Fruit fly (Drosophila melanogaster) whole organism, embryonic: ENCODE results near the gene CG33268.
A peak's percentile ranks its signal among the peaks of the same experiment; 100 is the strongest.

ENCODE experiments used
- CG10959 ChIP-seq: fragments of 200-800 bp; sonication (Bioruptor generic); IDR thresholded peaks from 2 replicates; pipeline ENCODE4 v1.3.6; 2022; ENCODE audit warnings: missing biosample characterization, missing genetic modification characterization
- CG11247 ChIP-seq: fragments of 200-800 bp; sonication (Bioruptor generic); IDR thresholded peaks from 2 replicates; pipeline ENCODE4 v1.3.6; 2022; ENCODE audit warnings: missing biosample characterization, missing genetic modification characterization
- CG11560 ChIP-seq: fragments of 200-800 bp; sonication (Bioruptor generic); IDR thresholded peaks from 3 replicates; pipeline ENCODE4 v1.3.6; 2022; ENCODE audit warnings: missing biosample characterization, missing genetic modification characterization
- CG12299 ChIP-seq: fragments of 200-800 bp; sonication (Bioruptor generic); optimal IDR thresholded peaks from 2 replicates; lab custom pipeline; 2018; ENCODE audit warnings: missing biosample characterization, mild to moderate bottlenecking, missing genetic modification characterization
- CG1233 ChIP-seq: fragments of 200-800 bp; sonication (Bioruptor generic); optimal IDR thresholded peaks from 4 replicates; lab custom pipeline; 2018; ENCODE audit warnings: missing biosample characterization, mild to moderate bottlenecking, missing genetic modification characterization
- CG13123 ChIP-seq: fragments of 200-800 bp; sonication (Bioruptor generic); optimal IDR thresholded peaks from 2 replicates; lab custom pipeline; 2016; ENCODE audit warnings: missing biosample characterization, missing genetic modification characterization
- CG15073 ChIP-seq: fragments of 200-800 bp; sonication (Bioruptor generic); optimal IDR thresholded peaks from 2 replicates; lab custom pipeline; 2016; ENCODE audit warnings: missing biosample characterization, missing genetic modification characterization
- CG16863 ChIP-seq: fragments of 200-800 bp; sonication (Bioruptor generic); optimal IDR thresholded peaks from 3 replicates; lab custom pipeline; 2016; ENCODE audit warnings: missing biosample characterization, missing genetic modification characterization
- CG31365 ChIP-seq: fragments of 200-800 bp; sonication (Bioruptor generic); optimal IDR thresholded peaks from 2 replicates; lab custom pipeline; 2018; ENCODE audit warnings: missing biosample characterization, mild to moderate bottlenecking, missing genetic modification characterization
- CG3281 ChIP-seq: fragments of 200-800 bp; sonication (Bioruptor generic); optimal IDR thresholded peaks from 3 replicates; lab custom pipeline; 2017; ENCODE audit warnings: missing biosample characterization, mild to moderate bottlenecking, missing genetic modification characterization
- CG4328 ChIP-seq: fragments of 200-800 bp; sonication (Bioruptor generic); optimal IDR thresholded peaks from 3 replicates; lab custom pipeline; 2017; ENCODE audit warnings: missing biosample characterization, missing genetic modification reagents, missing genetic modification characterization
- CG6689 ChIP-seq: fragments of 200-800 bp; sonication (Bioruptor generic); IDR thresholded peaks from 2 replicates; pipeline ENCODE4 v1.3.6; 2022; ENCODE audit warnings: missing biosample characterization, missing genetic modification characterization
- CG7928 ChIP-seq: fragments of 200-800 bp; sonication (Bioruptor generic); optimal IDR thresholded peaks from 2 replicates; lab custom pipeline; 2017; ENCODE audit warnings: missing biosample characterization, mild to moderate bottlenecking, missing genetic modification characterization
- CG8281 ChIP-seq: fragments of 200-800 bp; sonication (Bioruptor generic); optimal IDR thresholded peaks from 2 replicates; lab custom pipeline; 2018; ENCODE audit warnings: missing biosample characterization, mild to moderate bottlenecking, missing genetic modification characterization, moderate library complexity
- CG9609 ChIP-seq: fragments of 200-800 bp; sonication (Bioruptor generic); optimal IDR thresholded peaks from 3 replicates; lab custom pipeline; 2016; ENCODE audit warnings: missing biosample characterization, missing genetic modification characterization
- CG9932 ChIP-seq: fragments of 200-800 bp; sonication (Bioruptor generic); IDR thresholded peaks from 2 replicates; pipeline ENCODE4 v1.3.6; 2022; ENCODE audit warnings: missing biosample characterization, missing genetic modification characterization
- CTCF ChIP-seq: fragments of 200-800 bp; sonication (Bioruptor generic); optimal IDR thresholded peaks from 2 replicates; lab custom pipeline; 2017; ENCODE audit warnings: missing biosample characterization, mild to moderate bottlenecking, missing genetic modification characterization, moderate library complexity
- CrebB ChIP-seq: fragments of 200-800 bp; sonication (Bioruptor generic); optimal IDR thresholded peaks from 3 replicates; lab custom pipeline; 2018; ENCODE audit warnings: missing biosample characterization, mild to moderate bottlenecking, missing genetic modification characterization
- Dad ChIP-seq: fragments of 200-800 bp; sonication (Bioruptor generic); optimal IDR thresholded peaks from 3 replicates; lab custom pipeline; 2016; ENCODE audit warnings: missing biosample characterization, missing genetic modification characterization
- Dll ChIP-seq: fragments of 200-800 bp; sonication (Bioruptor generic); IDR thresholded peaks from 4 replicates; pipeline ENCODE4 v1.3.6; 2022; ENCODE audit warnings: missing biosample characterization, missing genetic modification characterization; ENCODE audit not compliant: partially characterized antibody
- Dp ChIP-seq: fragments of 200-800 bp; sonication (Bioruptor generic); optimal IDR thresholded peaks from 2 replicates; lab custom pipeline; 2018; ENCODE audit warnings: missing biosample characterization, mild to moderate bottlenecking, missing genetic modification characterization, moderate library complexity
- Fer1 ChIP-seq: fragments of 200-800 bp; sonication (Bioruptor generic); optimal IDR thresholded peaks from 2 replicates; lab custom pipeline; 2017; ENCODE audit warnings: missing biosample characterization, mild to moderate bottlenecking, missing genetic modification characterization
- H15 ChIP-seq: fragments of 200-800 bp; sonication (Bioruptor generic); IDR thresholded peaks from 3 replicates; pipeline ENCODE4 v1.3.6; 2022; ENCODE audit warnings: missing biosample characterization, missing genetic modification characterization
- HLH54F ChIP-seq: fragments of 200-800 bp; sonication (Bioruptor generic); optimal IDR thresholded peaks from 3 replicates; lab custom pipeline; 2016; ENCODE audit warnings: missing biosample characterization, missing genetic modification characterization
- Hey ChIP-seq: fragments of 200-800 bp; sonication (Bioruptor generic); optimal IDR thresholded peaks from 3 replicates; lab custom pipeline; 2018; ENCODE audit warnings: missing biosample characterization, mild to moderate bottlenecking, missing genetic modification characterization
- Hsf ChIP-seq: fragments of 200-800 bp; sonication (Bioruptor generic); optimal IDR thresholded peaks from 3 replicates; lab custom pipeline; 2016; ENCODE audit warnings: missing biosample characterization, missing genetic modification characterization
- Max ChIP-seq: fragments of 200-800 bp; sonication (Bioruptor generic); optimal IDR thresholded peaks from 2 replicates; lab custom pipeline; 2016; ENCODE audit warnings: missing biosample characterization, mild to moderate bottlenecking, missing genetic modification characterization
- Mrtf ChIP-seq: fragments of 200-800 bp; sonication (Bioruptor generic); IDR thresholded peaks from 3 replicates; pipeline ENCODE4 v1.3.6; 2022; ENCODE audit warnings: missing biosample characterization, missing genetic modification characterization
- NfI ChIP-seq: fragments of 200-800 bp; sonication (Bioruptor generic); optimal IDR thresholded peaks from 3 replicates; lab custom pipeline; 2018; ENCODE audit warnings: missing biosample characterization, mild to moderate bottlenecking, missing genetic modification characterization, moderate library complexity
- Sox100B ChIP-seq: fragments of 200-800 bp; sonication (Bioruptor generic); optimal IDR thresholded peaks from 3 replicates; lab custom pipeline; 2018; ENCODE audit warnings: missing biosample characterization, mild to moderate bottlenecking, missing genetic modification characterization
- Spps ChIP-seq: fragments of 200-800 bp; sonication (Bioruptor generic); optimal IDR thresholded peaks from 2 replicates; lab custom pipeline; 2018; ENCODE audit warnings: missing biosample characterization, mild to moderate bottlenecking, missing genetic modification characterization
- Sry-δ ChIP-seq: fragments of 200-800 bp; sonication (Bioruptor generic); optimal IDR thresholded peaks from 2 replicates; lab custom pipeline; 2016; ENCODE audit warnings: missing biosample characterization, missing genetic modification characterization
- Taf1 ChIP-seq: fragments of 200-800 bp; sonication (Bioruptor generic); IDR thresholded peaks from 2 replicates; pipeline ENCODE4 v1.3.6; 2022; ENCODE audit warnings: missing biosample characterization, missing genetic modification characterization
- YL-1 ChIP-seq: fragments of 200-800 bp; sonication (Bioruptor generic); optimal IDR thresholded peaks from 3 replicates; lab custom pipeline; 2017; ENCODE audit warnings: missing biosample characterization, mild to moderate bottlenecking, missing genetic modification characterization
- dati ChIP-seq: fragments of 200-800 bp; sonication (Bioruptor generic); IDR thresholded peaks from 2 replicates; pipeline ENCODE4 v1.3.6; 2022; ENCODE audit warnings: missing biosample characterization, missing genetic modification characterization
- disco-r ChIP-seq: fragments of 200-800 bp; sonication (Bioruptor generic); optimal IDR thresholded peaks from 2 replicates; lab custom pipeline; 2016; ENCODE audit warnings: missing biosample characterization, missing genetic modification characterization
- eve ChIP-seq, 2 experiments: fragments of >200 bp; optimal IDR thresholded peaks; 2 replicates each; lab custom pipeline; 2017; ENCODE audit warnings: missing biosample characterization in 2 of 2, missing genetic modification characterization in 2 of 2
- ewg ChIP-seq: fragments of 200-800 bp; sonication (Bioruptor generic); optimal IDR thresholded peaks from 3 replicates; lab custom pipeline; 2017; ENCODE audit warnings: mild to moderate bottlenecking, missing biosample characterization, missing genetic modification reagents, missing genetic modification characterization
- gfzf ChIP-seq: fragments of 200-800 bp; sonication (Bioruptor generic); optimal IDR thresholded peaks from 2 replicates; lab custom pipeline; 2016; ENCODE audit warnings: missing biosample characterization, mild to moderate bottlenecking, missing genetic modification characterization, moderate library complexity
- ham ChIP-seq: fragments of 200-800 bp; sonication (Bioruptor generic); IDR thresholded peaks from 2 replicates; pipeline ENCODE4 v1.3.6; 2022; ENCODE audit warnings: missing biosample characterization, missing genetic modification characterization
- hkb ChIP-seq, 2 experiments: fragments of 200-800 bp in 1 of 2; fragments of >200 bp in 1 of 2; sonication (Bioruptor generic) in 1 of 2; IDR thresholded peaks in 1 of 2; optimal IDR thresholded peaks in 1 of 2; 2 replicates each; pipeline versions ENCODE4 v1.3.6 to Lab custom; 2017 to 2022; ENCODE audit warnings: missing biosample characterization in 1 of 2, missing genetic modification characterization in 1 of 2
- hth ChIP-seq: fragments of >200 bp; optimal IDR thresholded peaks from 2 replicates; lab custom pipeline; 2017; ENCODE audit warnings: inconsistent platforms
- insv ChIP-seq, 2 experiments: fragments of 200-800 bp; sonication (Bioruptor generic); optimal IDR thresholded peaks; 3 replicates each; lab custom pipeline; 2016 to 2018; ENCODE audit warnings: missing biosample characterization in 2 of 2, missing genetic modification characterization in 2 of 2
- jigr1 ChIP-seq: fragments of 200-800 bp; sonication (Bioruptor generic); IDR thresholded peaks from 3 replicates; pipeline ENCODE4 v1.3.6; 2022; ENCODE audit warnings: missing biosample characterization, missing genetic modification characterization
- jing ChIP-seq: fragments of 200-800 bp; sonication (Bioruptor generic); optimal IDR thresholded peaks from 2 replicates; lab custom pipeline; 2018; ENCODE audit warnings: missing biosample characterization, mild to moderate bottlenecking, missing genetic modification characterization
- knrl ChIP-seq: fragments of 200-800 bp; sonication (Bioruptor generic); IDR thresholded peaks from 3 replicates; pipeline ENCODE4 v1.3.6; 2022; ENCODE audit warnings: missing biosample characterization, missing genetic modification characterization; ENCODE audit not compliant: partially characterized antibody
- org-1 ChIP-seq: fragments of 200-800 bp; sonication (Bioruptor generic); optimal IDR thresholded peaks from 2 replicates; lab custom pipeline; 2017; ENCODE audit warnings: missing biosample characterization, missing genetic modification characterization
- sens ChIP-seq: fragments of 200-800 bp; sonication (Bioruptor generic); peaks from one replicate; lab custom pipeline; 2016; ENCODE audit warnings: missing biosample characterization, missing genetic modification characterization
- so ChIP-seq: fragments of 200-800 bp; sonication (Bioruptor generic); IDR thresholded peaks from 3 replicates; pipeline ENCODE4 v1.3.6; 2022; ENCODE audit warnings: missing biosample characterization, missing genetic modification characterization
- sqz ChIP-seq: fragments of 200-800 bp; sonication (Bioruptor generic); optimal IDR thresholded peaks from 3 replicates; lab custom pipeline; 2018; ENCODE audit warnings: missing biosample characterization, mild to moderate bottlenecking, missing genetic modification characterization

Gene CG33268

dm6 chr3L:11561946-11562760, 28.9 kb downstream of the CG33268 start, which contains the start of the genes CG7394 and Mob2 (continued):
- TF ChIP-seq CG9932 (GFP tag; lab: Robert Waterston, UW), result peak; percentile 96
- no peak for TF ChIP-seq hkb (optimal IDR thresholded peaks at IDR 0.05; lab: Kevin White, UChicago)
- peak; percentile 91 for TF ChIP-seq hkb (GFP tag; IDR thresholded peaks at IDR 0.05; lab: Robert Waterston, UW)
- TF ChIP-seq CG8281 (tag; lab: Kevin White, UChicago), result peak; percentile 62
- TF ChIP-seq CG16863 (GFP tag; lab: Kevin White, UChicago), result peak; percentile 73
- TF ChIP-seq CrebB (tag; lab: Kevin White, UChicago), result peak; percentile 83
- peak; percentile 88 for TF ChIP-seq H15
- peak; percentile 44 for TF ChIP-seq sqz
- TF ChIP-seq Sry-δ (GFP tag; lab: Kevin White, UChicago), result peak; percentile 84
- TF ChIP-seq CG31365, result peak; percentile 57
- peak; percentile 67; the same call in 1 of the 2 replicates for TF ChIP-seq dati (GFP tag; lab: Robert Waterston, UW)
- TF ChIP-seq CG10959 (GFP tag; lab: Robert Waterston, UW), result peak; percentile 65
- TF ChIP-seq so, result peak; percentile 79; the same call in 2 of the 3 replicates
- peak; percentile 84 for TF ChIP-seq CG12299
- TF ChIP-seq NfI, result peak; percentile 83
- TF ChIP-seq CG11247 (GFP tag; lab: Robert Waterston, UW), result peak; percentile 92
- TF ChIP-seq CG3281 (GFP tag; lab: Kevin White, UChicago), result peak; percentile 87
- TF ChIP-seq CG6689 (GFP tag; lab: Robert Waterston, UW), result peak; percentile 90
- TF ChIP-seq Dll (GFP tag; lab: Robert Waterston, UW), result peak; percentile 94
- peak; percentile 64 for TF ChIP-seq YL-1 (GFP tag; lab: Kevin White, UChicago)
- TF ChIP-seq Max (GFP tag; lab: Kevin White, UChicago), result peak; percentile 91
- TF ChIP-seq Mrtf (GFP tag; lab: Robert Waterston, UW), result peak; percentile 78
- peak; percentile 25 for TF ChIP-seq Dp (GFP tag; lab: Kevin White, UChicago)
- peak in 1 of 2 experiments; percentile 64 for TF ChIP-seq insv (GFP tag; optimal IDR thresholded peaks at IDR 0.05; lab: Kevin White, UChicago)
- TF ChIP-seq ewg (GFP tag; lab: Kevin White, UChicago), result peak; percentile 98
- no peak for TF ChIP-seq hth (lab: Kevin White, UChicago)
- TF ChIP-seq Taf1 (GFP tag; lab: Robert Waterston, UW), result peak; percentile 88
- TF ChIP-seq Hsf (GFP tag; lab: Kevin White, UChicago), result peak; percentile 93
- peak; percentile 42 for TF ChIP-seq gfzf (GFP tag; lab: Kevin White, UChicago)
- peak; percentile 75 for TF ChIP-seq jing (GFP tag; lab: Kevin White, UChicago)
- TF ChIP-seq Dad (GFP tag; lab: Kevin White, UChicago), result peak; percentile 73
- TF ChIP-seq Sox100B (GFP tag; lab: Kevin White, UChicago), result peak; percentile 79
- peak; percentile 81 for TF ChIP-seq HLH54F (GFP tag; lab: Kevin White, UChicago)
- peak; percentile 80 for TF ChIP-seq CG1233 (GFP tag; lab: Kevin White, UChicago)
- peak; percentile 30 to 95 for TF ChIP-seq eve (GFP tag; optimal IDR thresholded peaks at IDR 0.05; lab: Kevin White, UChicago)
- TF ChIP-seq CG11560 (tag; lab: Robert Waterston, UW), result peak; percentile 82; the same call in 2 of the 3 replicates
- peak; percentile 4 for TF ChIP-seq CTCF (GFP tag; lab: Kevin White, UChicago)
- peak; percentile 44 for TF ChIP-seq CG15073 (GFP tag; lab: Kevin White, UChicago)
- peak; percentile 97 for TF ChIP-seq sens (GFP tag; lab: Kevin White, UChicago)
- peak; percentile 25 for TF ChIP-seq org-1 (GFP tag; lab: Kevin White, UChicago)
- TF ChIP-seq ham (GFP tag; lab: Robert Waterston, UW), result 0 out of 2 replicates have a peak, but pooled peaks have one; percentile 7
- TF ChIP-seq knrl (GFP tag; lab: Robert Waterston, UW), result peak; percentile 81
- peak; percentile 94 for TF ChIP-seq CG7928 (GFP tag; lab: Kevin White, UChicago)
- peak; percentile 80 for TF ChIP-seq Fer1 (GFP tag; lab: Kevin White, UChicago)
- peak; percentile 85 for TF ChIP-seq CG4328 (GFP tag; lab: Kevin White, UChicago)
- peak; percentile 88 for TF ChIP-seq CG13123 (GFP tag; lab: Kevin White, UChicago)
- TF ChIP-seq jigr1 (GFP tag; lab: Robert Waterston, UW), result peak; percentile 53; the same call in 1 of the 3 replicates
- TF ChIP-seq Hey (tag; lab: Kevin White, UChicago), result peak; percentile 67
- peak; percentile 20 for TF ChIP-seq disco-r
- peak; percentile 37 for TF ChIP-seq Spps (tag; lab: Kevin White, UChicago)
- TF ChIP-seq CG9609, result peak; percentile 75
